Worm (Caenorhabditis elegans): ENCODE data around the gene Y47A7.2.

- TF ChIP-seq C34F6.9 (tag; optimal IDR thresholded peaks at IDR 0.05): peak; percentile 79
- no peak for TF ChIP-seq R02D3.7 (tag; optimal IDR thresholded peaks at IDR 0.05)
- TF ChIP-seq ztf-11 (tag; optimal IDR thresholded peaks at IDR 0.05): no peak
- peak; percentile 36 for TF ChIP-seq nhr-25 (tag; optimal IDR thresholded peaks at IDR 0.05)
- no peak for TF ChIP-seq nhr-237 (tag; optimal IDR thresholded peaks at IDR 0.05)
- no peak for TF ChIP-seq elt-3 (tag; optimal IDR thresholded peaks at IDR 0.05)
- no peak for TF ChIP-seq ceh-16 (tag; optimal IDR thresholded peaks at IDR 0.05)
- TF ChIP-seq egl-27 (tag; optimal IDR thresholded peaks at IDR 0.05): peak; percentile 13
Observed at ce11 chrV:5204127-5204526, 6.0 kb upstream of the Y47A7.2 start, which contains the start of gene ttc-37.
